Fruit fly (Drosophila melanogaster): ENCODE results near the gene Noc1.

dm6 chr3L:11092610-11092961 is 18.0 kb downstream of the Noc1 start:
- no peak for TF ChIP-seq psq (optimal IDR thresholded peaks at IDR 0.05)
- TF ChIP-seq Sin3A (optimal IDR thresholded peaks at IDR 0.05), result no peak
- TF ChIP-seq h (optimal IDR thresholded peaks at IDR 0.05), result no peak
- TF ChIP-seq insv (optimal IDR thresholded peaks at IDR 0.05), result no peak
- TF ChIP-seq ttk (optimal IDR thresholded peaks at IDR 0.05), result no peak
- no peak for TF ChIP-seq Myc (optimal IDR thresholded peaks at IDR 0.05)
